Fruit fly (Drosophila melanogaster): ENCODE results near the gene Wdr81.
A peak's percentile ranks its signal among the peaks of the same experiment; 100 is the strongest.

Wdr81 gene

DNA sequence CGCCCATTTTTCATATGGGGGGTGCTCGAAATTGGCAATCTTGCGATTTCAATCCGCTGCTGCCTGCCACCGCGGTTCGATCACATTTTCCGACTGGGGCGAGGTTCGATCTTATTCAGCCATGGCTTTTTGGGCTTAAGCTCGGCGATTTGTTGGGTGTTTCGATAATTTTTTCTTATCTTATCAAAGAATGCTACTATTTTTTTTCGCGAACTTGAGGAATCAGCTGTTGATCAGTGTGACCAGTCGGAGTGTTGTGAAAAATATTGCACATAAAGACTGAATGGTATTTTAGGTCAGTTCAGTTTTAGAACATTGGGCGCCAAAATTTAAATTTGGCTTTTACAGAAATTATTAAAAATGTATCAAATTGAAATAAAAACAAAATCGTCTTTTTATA, at the start of gene Wdr81:
Wdr81 (minus strand) TSS at position 226 of the 400 bp plus-strand sequence.
- TF ChIP-seq CG4617 (GFP tag; optimal IDR thresholded peaks at IDR 0.05; ENCODE audit: borderline replicate concordance) (peak; percentile 45), wek (GFP tag; optimal IDR thresholded peaks at IDR 0.05) (peak; percentile 48), Sry-β (GFP tag; optimal IDR thresholded peaks at IDR 0.05) (no peak), sd (tag; optimal IDR thresholded peaks at IDR 0.05) (peak; percentile 88), CG8478 (optimal IDR thresholded peaks at IDR 0.05) (no peak), CG7271 (tag; optimal IDR thresholded peaks at IDR 0.05) (no peak), sqz (GFP tag; optimal IDR thresholded peaks at IDR 0.05) (peak; percentile 66), Mes4 (GFP tag; optimal IDR thresholded peaks at IDR 0.05) (no peak), p53 (GFP tag; optimal IDR thresholded peaks at IDR 0.05) (no peak), pita (GFP tag; optimal IDR thresholded peaks at IDR 0.05) (no peak), fd102C (GFP tag; optimal IDR thresholded peaks at IDR 0.05) (no peak), Nf-YB (GFP tag; optimal IDR thresholded peaks at IDR 0.05) (no peak), CG17359 (tag; optimal IDR thresholded peaks at IDR 0.05) (no peak), NFAT (GFP tag; IDR thresholded peaks at IDR 0.05) (no peak), Xbp1 (GFP tag; optimal IDR thresholded peaks at IDR 0.05) (no peak), Dll (GFP tag; IDR thresholded peaks at IDR 0.05; ENCODE audit: partially characterized antibody) (peak; percentile 47; the same call in 2 of the 4 replicates), Kr (GFP tag; optimal IDR thresholded peaks at IDR 0.05) (no peak), CG18476 (GFP tag; optimal IDR thresholded peaks at IDR 0.05) (no peak), usp (GFP tag; optimal IDR thresholded peaks at IDR 0.05) (no peak), fd3F (GFP tag; optimal IDR thresholded peaks at IDR 0.05) (no peak), CG5245 (GFP tag; optimal IDR thresholded peaks at IDR 0.05) (no peak), CG11723 (GFP tag; optimal IDR thresholded peaks at IDR 0.05) (no peak), otp (GFP tag; IDR thresholded peaks at IDR 0.05) (no peak), tna (GFP tag; IDR thresholded peaks at IDR 0.05; ENCODE audit: partially characterized antibody) (no peak), Scr (GFP tag; IDR thresholded peaks at IDR 0.05; ENCODE audit: partially characterized antibody) (no peak), gfzf (GFP tag; optimal IDR thresholded peaks at IDR 0.05) (peak; percentile 80), stwl (tag; optimal IDR thresholded peaks at IDR 0.05) (peak; percentile 28), cwo (GFP tag; optimal IDR thresholded peaks at IDR 0.05) (no peak), gem (tag; optimal IDR thresholded peaks at IDR 0.05) (no peak), H2.0 (GFP tag; IDR thresholded peaks at IDR 0.05) (no peak), ash1 (GFP tag; optimal IDR thresholded peaks at IDR 0.05) (no peak), ERR (GFP tag; optimal IDR thresholded peaks at IDR 0.05) (no peak), CG1233 (GFP tag; optimal IDR thresholded peaks at IDR 0.05) (no peak), CG11560 (tag; IDR thresholded peaks at IDR 0.05) (no peak), CG12071 (GFP tag; optimal IDR thresholded peaks at IDR 0.05) (no peak), crp (GFP tag; optimal IDR thresholded peaks at IDR 0.05) (peak; percentile 76 to 93), HmgD (GFP tag; optimal IDR thresholded peaks at IDR 0.05) (no peak), nau (GFP tag; optimal IDR thresholded peaks at IDR 0.05) (no peak), Max (GFP tag; optimal IDR thresholded peaks at IDR 0.05) (no peak), BEAF-32 (GFP tag; optimal IDR thresholded peaks at IDR 0.05) (no peak), dan (GFP tag; IDR thresholded peaks at IDR 0.05) (no peak), CHES-1-like (GFP tag; optimal IDR thresholded peaks at IDR 0.05) (no peak), Bteb2 (GFP tag; optimal IDR thresholded peaks at IDR 0.05) (no peak), pfk (GFP tag; optimal IDR thresholded peaks at IDR 0.05) (no peak), Ptx1 (GFP tag; IDR thresholded peaks at IDR 0.05) (no peak), pb (GFP tag; optimal IDR thresholded peaks at IDR 0.05) (no peak), MBD-R2 (GFP tag; IDR thresholded peaks at IDR 0.05) (peak; percentile 58), C15 (GFP tag; IDR thresholded peaks at IDR 0.05) (no peak), Stat92E (GFP tag; optimal IDR thresholded peaks at IDR 0.05) (no peak), knrl (GFP tag; IDR thresholded peaks at IDR 0.05; ENCODE audit: partially characterized antibody) (no peak), CG10543 (GFP tag; optimal IDR thresholded peaks at IDR 0.05) (no peak)
